Fruit fly (Drosophila melanogaster): ENCODE measurements around the gene repo.

repo gene

DNA sequence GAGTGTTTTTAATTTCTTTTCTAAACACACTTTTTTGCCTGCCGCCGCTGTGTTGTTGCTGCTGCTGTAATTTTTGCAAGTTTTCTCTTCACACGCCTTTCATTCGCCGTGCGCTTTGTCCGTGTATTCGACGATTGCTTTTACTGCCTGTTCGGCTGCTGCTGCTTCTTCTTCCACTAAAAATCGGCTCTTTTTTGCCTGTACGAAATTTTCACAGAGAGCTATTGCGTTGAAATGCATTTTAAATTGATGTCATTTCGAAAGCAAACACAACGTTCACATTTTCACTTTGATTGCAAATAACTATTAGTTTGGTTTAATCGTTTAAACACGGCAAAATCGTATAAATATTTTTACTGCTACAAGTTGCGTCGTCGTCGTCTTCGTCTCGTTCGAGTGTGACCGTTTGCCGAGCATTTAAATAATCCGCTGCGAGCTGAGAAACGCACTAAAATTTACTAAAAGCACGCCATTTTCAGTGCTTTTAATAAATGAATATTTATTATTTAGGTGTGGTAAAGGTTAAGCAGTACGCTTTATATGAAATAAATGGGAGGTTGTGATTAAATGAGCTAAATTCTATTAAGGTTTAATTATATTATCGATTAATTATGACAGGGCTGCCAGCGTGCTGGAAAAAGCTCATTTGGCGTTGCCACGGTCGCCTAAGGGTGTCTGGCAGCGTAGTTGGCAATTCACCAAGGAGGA lies 36.7 kb upstream of the repo start, which contains the start of the genes Ssdp and CG7985 (continued):
- TF ChIP-seq dan (GFP tag; IDR thresholded peaks at IDR 0.05) (no peak), MESR4 (GFP tag; optimal IDR thresholded peaks at IDR 0.05) (peak; percentile 80), wor (GFP tag; IDR thresholded peaks at IDR 0.05) (no peak), Lpt (GFP tag; optimal IDR thresholded peaks at IDR 0.05) (no peak), trem (tag; optimal IDR thresholded peaks at IDR 0.05) (peak; percentile 64), CG14050 (GFP tag; IDR thresholded peaks at IDR 0.05) (no peak), zfh1 (GFP tag; IDR thresholded peaks at IDR 0.05) (no peak), C15 (GFP tag; IDR thresholded peaks at IDR 0.05) (no peak), Camta (GFP tag; optimal IDR thresholded peaks at IDR 0.05) (no peak), sob (GFP tag; IDR thresholded peaks at IDR 0.05) (no peak), da (GFP tag; optimal IDR thresholded peaks at IDR 0.05) (no peak), CG5245 (GFP tag; optimal IDR thresholded peaks at IDR 0.05) (no peak), CG17568 (GFP tag; optimal IDR thresholded peaks at IDR 0.05) (no peak), schlank (tag; optimal IDR thresholded peaks at IDR 0.05) (no peak), Nf-YB (GFP tag; optimal IDR thresholded peaks at IDR 0.05) (no peak), jumu (GFP tag; optimal IDR thresholded peaks at IDR 0.05) (no peak), gsb-n (tag; optimal IDR thresholded peaks at IDR 0.05) (no peak), eve (GFP tag; optimal IDR thresholded peaks at IDR 0.05) (no peak), CG14710 (tag; optimal IDR thresholded peaks at IDR 0.05) (peak; percentile 47), pnt (GFP tag; optimal IDR thresholded peaks at IDR 0.05) (no peak), Hmr (GFP tag; optimal IDR thresholded peaks at IDR 0.05) (peak; percentile 54), CG30020 (tag; optimal IDR thresholded peaks at IDR 0.05) (no peak), lab (GFP tag; optimal IDR thresholded peaks at IDR 0.05) (no peak), gem (tag; optimal IDR thresholded peaks at IDR 0.05) (no peak), CG6683 (GFP tag; optimal IDR thresholded peaks at IDR 0.05) (no peak), CG34376 (GFP tag; optimal IDR thresholded peaks at IDR 0.05) (no peak), CoRest (tag; optimal IDR thresholded peaks at IDR 0.05) (peak; percentile 46), ara (GFP tag; IDR thresholded peaks at IDR 0.05) (no peak), Lim3 (GFP tag; IDR thresholded peaks at IDR 0.05) (no peak), br (optimal IDR thresholded peaks at IDR 0.05) (no peak), HLH54F (GFP tag; optimal IDR thresholded peaks at IDR 0.05) (no peak), CG9817 (tag; optimal IDR thresholded peaks at IDR 0.05) (no peak), stwl (tag; optimal IDR thresholded peaks at IDR 0.05) (peak; percentile 4), CG13287 (GFP tag; IDR thresholded peaks at IDR 0.05; ENCODE audit: partially characterized antibody) (no peak), CG4730 (GFP tag; IDR thresholded peaks at IDR 0.05) (no peak), CG12391 (tag; optimal IDR thresholded peaks at IDR 0.05) (no peak), CG33213 (GFP tag; optimal IDR thresholded peaks at IDR 0.05) (peak; percentile 20), ranshi (GFP tag; IDR thresholded peaks at IDR 0.05) (no peak), Dad (GFP tag; optimal IDR thresholded peaks at IDR 0.05) (no peak), lola (GFP tag; optimal IDR thresholded peaks at IDR 0.05) (no peak), odd (GFP tag; optimal IDR thresholded peaks at IDR 0.05) (no peak), CG13424 (tag; optimal IDR thresholded peaks at IDR 0.05) (no peak), CG3995 (GFP tag; optimal IDR thresholded peaks at IDR 0.05) (no peak), Lhr (GFP tag; optimal IDR thresholded peaks at IDR 0.05) (peak; percentile 79), CG15514 (GFP tag; optimal IDR thresholded peaks at IDR 0.05) (peak; percentile 60), aop (GFP tag; IDR thresholded peaks at IDR 0.05) (no peak), CG3847 (GFP tag; IDR thresholded peaks at IDR 0.05) (no peak), fd96Cb (tag; optimal IDR thresholded peaks at IDR 0.05) (no peak), CG6654 (GFP tag; optimal IDR thresholded peaks at IDR 0.05) (no peak), fd102C (GFP tag; optimal IDR thresholded peaks at IDR 0.05) (no peak)
